Worm (Caenorhabditis elegans): Measurements from ENCODE around the gene flp-3.

DNA sequence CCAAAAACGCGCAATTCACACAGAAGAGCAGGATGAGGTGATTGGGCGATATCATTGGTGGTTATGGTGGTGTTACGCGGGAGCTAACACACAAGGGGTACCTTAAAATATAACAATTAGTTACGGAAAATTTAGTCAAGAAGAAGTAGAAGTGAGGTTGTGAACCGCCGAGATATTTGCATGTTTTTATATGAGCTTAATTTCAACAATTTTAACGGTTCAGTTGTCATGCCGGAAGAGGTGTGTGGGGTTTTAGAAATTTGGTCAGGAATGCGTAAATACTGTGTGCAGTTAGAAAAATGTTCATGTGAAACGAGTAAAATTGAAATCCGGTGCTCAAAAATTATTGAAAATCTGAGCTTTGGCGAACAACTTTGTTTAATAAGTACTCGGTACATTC lies at the start of gene flp-3:
- no peak for TF ChIP-seq flt-1 (GFP tag; IDR thresholded peaks at IDR 0.05)
- no peak for TF ChIP-seq tab-1 (GFP tag; IDR thresholded peaks at IDR 0.05)
- TF ChIP-seq med-1 (GFP tag; optimal IDR thresholded peaks at IDR 0.05; ENCODE audit: insufficient read depth): no peak
- no peak for TF ChIP-seq ref-1 (GFP tag; conservative IDR thresholded peaks at IDR 0.05)
- TF ChIP-seq ztf-29 (GFP tag; IDR thresholded peaks at IDR 0.05): no peak
- TF ChIP-seq cog-1 (tag; optimal IDR thresholded peaks at IDR 0.05): no peak
- TF ChIP-seq ztf-23 (GFP tag; IDR thresholded peaks at IDR 0.05): no peak
- TF ChIP-seq klf-2 (GFP tag; conservative IDR thresholded peaks at IDR 0.05): no peak
- TF ChIP-seq T22C8.4 (GFP tag; IDR thresholded peaks at IDR 0.05): no peak
